Fruit fly (Drosophila melanogaster) whole organism, embryonic: Measurements from ENCODE around the gene dpr14.

Source experiments
- CG10209 ChIP-seq: fragments of 200-800 bp; sonication (Bioruptor generic); optimal IDR thresholded peaks from 3 replicates; lab custom pipeline; 2017; ENCODE audit warnings: missing biosample characterization, mild to moderate bottlenecking, missing genetic modification characterization, missing genetic modification reagents
- CG10654 ChIP-seq: fragments of 200-800 bp; sonication (Bioruptor generic); optimal IDR thresholded peaks from 2 replicates; lab custom pipeline; 2016; ENCODE audit warnings: missing biosample characterization, missing genetic modification characterization
- CG11723 ChIP-seq: fragments of 200-800 bp; sonication (Bioruptor generic); optimal IDR thresholded peaks from 2 replicates; lab custom pipeline; 2017; ENCODE audit warnings: missing biosample characterization, mild to moderate bottlenecking, missing genetic modification characterization
- CG12299 ChIP-seq: fragments of 200-800 bp; sonication (Bioruptor generic); optimal IDR thresholded peaks from 2 replicates; lab custom pipeline; 2018; ENCODE audit warnings: missing biosample characterization, mild to moderate bottlenecking, missing genetic modification characterization
- CG13624 ChIP-seq: fragments of 200-800 bp; sonication (Bioruptor generic); optimal IDR thresholded peaks from 2 replicates; lab custom pipeline; 2016; ENCODE audit warnings: missing biosample characterization, missing genetic modification characterization
- CG17359 ChIP-seq: fragments of 200-800 bp; sonication (Bioruptor generic); optimal IDR thresholded peaks from 3 replicates; lab custom pipeline; 2018; ENCODE audit warnings: missing biosample characterization, mild to moderate bottlenecking, missing genetic modification characterization, moderate library complexity
- CG17361 ChIP-seq: fragments of 200-800 bp; sonication (Bioruptor generic); IDR thresholded peaks from 3 replicates; pipeline ENCODE4 v1.3.6; 2022; ENCODE audit warnings: missing biosample characterization, missing genetic modification characterization
- CG17385 ChIP-seq: fragments of 200-800 bp; sonication (Bioruptor generic); optimal IDR thresholded peaks from 3 replicates; lab custom pipeline; 2018; ENCODE audit warnings: missing biosample characterization, mild to moderate bottlenecking, missing genetic modification characterization
- CG18262 ChIP-seq: fragments of 200-800 bp; optimal IDR thresholded peaks from 3 replicates; lab custom pipeline; 2019; ENCODE audit warnings: missing biosample characterization, mild to moderate bottlenecking, missing genetic modification characterization, moderate library complexity
- CG18599 ChIP-seq: fragments of 200-800 bp; sonication (Bioruptor generic); optimal IDR thresholded peaks from 3 replicates; lab custom pipeline; 2017; ENCODE audit warnings: missing biosample characterization, missing genetic modification characterization, mild to moderate bottlenecking, moderate library complexity, missing genetic modification reagents
- CG2199 ChIP-seq: fragments of 200-800 bp; sonication (Bioruptor generic); IDR thresholded peaks from 3 replicates; pipeline ENCODE4 v1.3.6; 2022; ENCODE audit warnings: missing biosample characterization, missing genetic modification characterization
- CG2678 ChIP-seq: fragments of 200-800 bp; sonication (Bioruptor generic); optimal IDR thresholded peaks from 3 replicates; lab custom pipeline; 2019; ENCODE audit warnings: missing biosample characterization, mild to moderate bottlenecking, missing genetic modification characterization, moderate library complexity
- CG30020 ChIP-seq: fragments of 200-800 bp; optimal IDR thresholded peaks from 2 replicates; lab custom pipeline; 2019; ENCODE audit warnings: missing biosample characterization, mild to moderate bottlenecking, missing genetic modification characterization, moderate library complexity
- CG31224 ChIP-seq: fragments of 200-800 bp; sonication (Bioruptor generic); IDR thresholded peaks from 2 replicates; pipeline ENCODE4 v1.3.6; 2022; ENCODE audit warnings: missing biosample characterization, missing genetic modification characterization
- CG43689 ChIP-seq: fragments of 200-800 bp; sonication (Bioruptor generic); IDR thresholded peaks from 2 replicates; pipeline ENCODE4 v1.3.6; 2022; ENCODE audit warnings: missing biosample characterization, missing genetic modification characterization
- CG6854 ChIP-seq: fragments of 200-800 bp; sonication (Bioruptor generic); optimal IDR thresholded peaks from 3 replicates; lab custom pipeline; 2017; ENCODE audit warnings: missing biosample characterization, mild to moderate bottlenecking, missing genetic modification characterization
- CG7963 ChIP-seq: fragments of 200-800 bp; sonication (Bioruptor generic); IDR thresholded peaks from 3 replicates; pipeline ENCODE4 v1.3.6; 2022; ENCODE audit warnings: missing biosample characterization, missing genetic modification characterization; ENCODE audit not compliant: partially characterized antibody
- CoRest ChIP-seq: fragments of 200-800 bp; sonication (Bioruptor generic); optimal IDR thresholded peaks from 3 replicates; lab custom pipeline; 2018; ENCODE audit warnings: missing biosample characterization, mild to moderate bottlenecking, missing genetic modification characterization, moderate library complexity
- H2.0 ChIP-seq: fragments of 200-800 bp; sonication (Bioruptor generic); IDR thresholded peaks from 2 replicates; pipeline ENCODE4 v1.3.6; 2022; ENCODE audit warnings: missing biosample characterization, missing genetic modification characterization
- Hr51 ChIP-seq, 2 experiments: fragments of 200-800 bp; sonication (Bioruptor generic); optimal IDR thresholded peaks; 2 replicates in 1 of 2; 3 replicates in 1 of 2; lab custom pipeline; 2016 to 2018; ENCODE audit warnings: missing biosample characterization in 2 of 2, missing genetic modification characterization in 2 of 2, mild to moderate bottlenecking in 1 of 2, moderate library complexity in 1 of 2
- Hr78 ChIP-seq, 2 experiments: fragments of 200-800 bp in 1 of 2; fragments of >200 bp in 1 of 2; sonication (Bioruptor generic) in 1 of 2; optimal IDR thresholded peaks; 2 replicates each; lab custom pipeline; 2017 to 2019; ENCODE audit warnings: missing biosample characterization in 2 of 2, missing genetic modification characterization in 2 of 2, mild to moderate bottlenecking in 1 of 2, moderate library complexity in 1 of 2
- Mes4 ChIP-seq: fragments of 200-800 bp; sonication (Bioruptor generic); optimal IDR thresholded peaks from 2 replicates; lab custom pipeline; 2016; ENCODE audit warnings: missing biosample characterization, missing genetic modification characterization
- NFAT ChIP-seq: fragments of 200-800 bp; sonication (Bioruptor generic); IDR thresholded peaks from 2 replicates; pipeline ENCODE4 v1.3.6; 2022; ENCODE audit warnings: missing biosample characterization, missing genetic modification characterization
- Sry-β ChIP-seq: fragments of 200-800 bp; sonication (Bioruptor generic); optimal IDR thresholded peaks from 2 replicates; lab custom pipeline; 2018; ENCODE audit warnings: missing biosample characterization, mild to moderate bottlenecking, missing genetic modification characterization, moderate library complexity
- abd-A ChIP-seq: fragments of 200-800 bp; sonication (Bioruptor generic); optimal IDR thresholded peaks from 3 replicates; lab custom pipeline; 2019; ENCODE audit warnings: missing biosample characterization, mild to moderate bottlenecking, missing genetic modification characterization, moderate library complexity
- ash1 ChIP-seq: fragments of 200-800 bp; sonication (Bioruptor generic); optimal IDR thresholded peaks from 2 replicates; lab custom pipeline; 2018; ENCODE audit warnings: missing biosample characterization, mild to moderate bottlenecking, missing genetic modification characterization
- bab2 ChIP-seq: fragments of 200-800 bp; sonication (Bioruptor generic); optimal IDR thresholded peaks from 2 replicates; lab custom pipeline; 2016; ENCODE audit warnings: missing biosample characterization, missing genetic modification characterization
- caup ChIP-seq: fragments of 200-800 bp; sonication (Bioruptor generic); optimal IDR thresholded peaks from 3 replicates; lab custom pipeline; 2017; ENCODE audit warnings: missing biosample characterization, mild to moderate bottlenecking, missing genetic modification characterization, moderate library complexity; ENCODE audit not compliant: severe bottlenecking
- croc ChIP-seq: fragments of 200-800 bp; sonication (Bioruptor generic); conservative IDR thresholded peaks from 3 replicates; pipeline ENCODE4 v1.3.6; 2022; ENCODE audit warnings: missing biosample characterization, missing genetic modification characterization
- disco-r ChIP-seq: fragments of 200-800 bp; sonication (Bioruptor generic); optimal IDR thresholded peaks from 2 replicates; lab custom pipeline; 2016; ENCODE audit warnings: missing biosample characterization, missing genetic modification characterization
- eyg ChIP-seq: fragments of 200-800 bp; sonication (Bioruptor generic); optimal IDR thresholded peaks from 3 replicates; lab custom pipeline; 2016; ENCODE audit warnings: missing biosample characterization, missing genetic modification characterization
- gem ChIP-seq: fragments of 200-800 bp; sonication (Bioruptor generic); optimal IDR thresholded peaks from 2 replicates; lab custom pipeline; 2019; ENCODE audit warnings: missing biosample characterization, mild to moderate bottlenecking, missing genetic modification characterization, moderate library complexity
- grau ChIP-seq: fragments of 200-800 bp; optimal IDR thresholded peaks from 3 replicates; lab custom pipeline; 2019; ENCODE audit warnings: missing biosample characterization, mild to moderate bottlenecking, missing genetic modification characterization, moderate library complexity
- kni ChIP-seq: fragments of 200-800 bp; sonication (Bioruptor generic); optimal IDR thresholded peaks from 3 replicates; lab custom pipeline; 2017; ENCODE audit warnings: mild to moderate bottlenecking, missing biosample characterization, missing genetic modification reagents, missing genetic modification characterization
- nau ChIP-seq: fragments of 200-800 bp; sonication (Bioruptor generic); optimal IDR thresholded peaks from 3 replicates; lab custom pipeline; 2017; ENCODE audit warnings: missing biosample characterization, mild to moderate bottlenecking, missing genetic modification characterization, missing genetic modification reagents
- pan ChIP-seq, 4 experiments: fragments of >200 bp in 3 of 4; fragments of 200-800 bp in 1 of 4; sonication (Bioruptor generic) in 1 of 4; optimal IDR thresholded peaks in 3 of 4; IDR thresholded peaks in 1 of 4; 2 replicates each; pipeline versions ENCODE4 v1.3.6 to Lab custom; 2017 to 2022; ENCODE audit warnings: missing biosample characterization in 2 of 4, missing genetic modification characterization in 2 of 4, mixed read lengths in 1 of 4
- prd ChIP-seq, 3 experiments: fragments of >200 bp in 2 of 3; fragments of 200-800 bp in 1 of 3; sonication (Bioruptor generic) in 1 of 3; optimal IDR thresholded peaks in 2 of 3; IDR thresholded peaks in 1 of 3; 2 replicates in 2 of 3; 3 replicates in 1 of 3; pipeline versions ENCODE4 v1.3.6 to Lab custom; 2017 to 2022; ENCODE audit warnings: missing biosample characterization in 1 of 3, missing genetic modification characterization in 1 of 3
- scrt ChIP-seq: fragments of 200-800 bp; sonication (Bioruptor generic); optimal IDR thresholded peaks from 2 replicates; lab custom pipeline; 2018; ENCODE audit warnings: missing biosample characterization, mild to moderate bottlenecking, missing genetic modification characterization, moderate library complexity
- sd ChIP-seq: fragments of 200-800 bp; sonication (Bioruptor generic); optimal IDR thresholded peaks from 3 replicates; lab custom pipeline; 2018; ENCODE audit warnings: missing biosample characterization, mild to moderate bottlenecking, missing genetic modification characterization, moderate library complexity
- seq ChIP-seq: fragments of 200-800 bp; sonication (Bioruptor generic); IDR thresholded peaks from 2 replicates; pipeline ENCODE4 v1.3.6; 2022; ENCODE audit warnings: missing biosample characterization, missing genetic modification characterization
- tgo ChIP-seq: fragments of 200-800 bp; sonication (Bioruptor generic); IDR thresholded peaks from 3 replicates; pipeline ENCODE4 v1.3.6; 2022; ENCODE audit warnings: missing biosample characterization, missing genetic modification characterization
- tll ChIP-seq, 2 experiments: fragments of 200-800 bp in 1 of 2; fragments of >200 bp in 1 of 2; sonication (Bioruptor generic) in 1 of 2; optimal IDR thresholded peaks; 2 replicates each; lab custom pipeline; 2017 to 2019; ENCODE audit warnings: missing biosample characterization in 2 of 2, missing genetic modification characterization in 2 of 2, mild to moderate bottlenecking in 1 of 2, moderate library complexity in 1 of 2
- tx ChIP-seq: fragments of 200-800 bp; sonication (Bioruptor generic); optimal IDR thresholded peaks from 2 replicates; lab custom pipeline; 2016; ENCODE audit warnings: missing biosample characterization, missing genetic modification characterization
- yki ChIP-seq: fragments of >200 bp; optimal IDR thresholded peaks from 3 replicates; lab custom pipeline; 2018
- zen2 ChIP-seq: fragments of 200-800 bp; sonication (Bioruptor generic); IDR thresholded peaks from 3 replicates; pipeline ENCODE4 v1.3.6; 2022; ENCODE audit warnings: missing biosample characterization, missing genetic modification characterization; ENCODE audit not compliant: partially characterized antibody

Gene dpr14

dm6 chrX:7908239-7909068 is at the start of gene dpr14, which contains the start of gene spidey (continued):
- peak; percentile 75 for TF ChIP-seq croc
- peak; percentile 46; the same call in 1 of the 2 replicates for TF ChIP-seq CG43689
- peak; percentile 94 for TF ChIP-seq gem (tag; lab: Kevin White, UChicago)
- TF ChIP-seq CG17361: peak; percentile 86
- TF ChIP-seq grau (tag; lab: Kevin White, UChicago): peak; percentile 92
- TF ChIP-seq zen2 (GFP tag; lab: Robert Waterston, UW): no peak
- peak; percentile 86 for TF ChIP-seq tx (GFP tag; lab: Kevin White, UChicago)
- peak; percentile 89 for TF ChIP-seq CG17385 (GFP tag; lab: Kevin White, UChicago)
- TF ChIP-seq Hr78 (GFP tag; optimal IDR thresholded peaks at IDR 0.05; lab: Kevin White, UChicago): peak in 1 of 2 experiments; percentile 75
- peak; percentile 92 for TF ChIP-seq caup
- peak; percentile 90 for TF ChIP-seq CG18262
- TF ChIP-seq sd: peak; percentile 80
- TF ChIP-seq prd (optimal IDR thresholded peaks at IDR 0.05; lab: Kevin White, UChicago): no peak
- peak; percentile 93 for TF ChIP-seq prd (GFP tag; IDR thresholded peaks at IDR 0.05; lab: Robert Waterston, UW)
- TF ChIP-seq CG10209: peak; percentile 89
- peak; percentile 80 to 91 for TF ChIP-seq Hr51 (GFP tag; optimal IDR thresholded peaks at IDR 0.05; lab: Kevin White, UChicago)
- TF ChIP-seq Sry-β (GFP tag; lab: Kevin White, UChicago): peak; percentile 31
- peak; percentile 73 for TF ChIP-seq CG10654 (GFP tag; lab: Kevin White, UChicago)
- TF ChIP-seq H2.0 (GFP tag; lab: Robert Waterston, UW): peak; percentile 90
- TF ChIP-seq CG11723 (GFP tag; lab: Kevin White, UChicago): peak; percentile 80
- TF ChIP-seq tll (GFP tag; optimal IDR thresholded peaks at IDR 0.05; lab: Kevin White, UChicago): no peak
- peak; percentile 71 for TF ChIP-seq disco-r (GFP tag; lab: Kevin White, UChicago)
- TF ChIP-seq pan (optimal IDR thresholded peaks at IDR 0.05; lab: Kevin White, UChicago): no peak
- TF ChIP-seq pan (GFP tag; optimal IDR thresholded peaks at IDR 0.05 in 1 of 2, IDR thresholded peaks at IDR 0.05 in 1 of 2): peak in 1 of 2 experiments; percentile 90
- TF ChIP-seq scrt (GFP tag; lab: Kevin White, UChicago): peak; percentile 90
- peak; percentile 93 for TF ChIP-seq tgo (GFP tag; lab: Robert Waterston, UW)
- no peak for TF ChIP-seq yki (lab: Kevin White, UChicago)
- peak; percentile 79 for TF ChIP-seq Mes4 (GFP tag; lab: Kevin White, UChicago)
- peak; percentile 95 for TF ChIP-seq seq (GFP tag; lab: Robert Waterston, UW)
- TF ChIP-seq CG17359: peak; percentile 92
- TF ChIP-seq CG30020 (tag; lab: Kevin White, UChicago): peak; percentile 56
- TF ChIP-seq CG13624: peak; percentile 88
- TF ChIP-seq eyg (GFP tag; lab: Kevin White, UChicago): peak; percentile 67
- peak; percentile 62; the same call in 1 of the 3 replicates for TF ChIP-seq CG2199 (GFP tag; lab: Robert Waterston, UW)
- TF ChIP-seq bab2 (GFP tag; lab: Kevin White, UChicago): peak; percentile 82
- peak; percentile 80 for TF ChIP-seq CG31224 (GFP tag; lab: Robert Waterston, UW)
- peak; percentile 92 for TF ChIP-seq CoRest
- TF ChIP-seq CG12299 (tag; lab: Kevin White, UChicago): peak; percentile 88
- TF ChIP-seq kni (GFP tag; lab: Kevin White, UChicago): peak; percentile 86
- TF ChIP-seq CG6854 (GFP tag; lab: Kevin White, UChicago): peak; percentile 87
- peak; percentile 97 for TF ChIP-seq CG18599 (GFP tag; lab: Kevin White, UChicago)
- TF ChIP-seq abd-A (tag; lab: Kevin White, UChicago): peak; percentile 92
- TF ChIP-seq CG2678 (tag; lab: Kevin White, UChicago): peak; percentile 96
- no peak for TF ChIP-seq ash1 (GFP tag; lab: Kevin White, UChicago)
- TF ChIP-seq NFAT (GFP tag; lab: Robert Waterston, UW): peak; percentile 83
- TF ChIP-seq CG7963 (GFP tag; lab: Robert Waterston, UW): 0 out of 3 replicates have a peak, but pooled peaks have one; percentile 8
- TF ChIP-seq nau (GFP tag; lab: Kevin White, UChicago): peak; percentile 87
